Fruit fly (Drosophila melanogaster): ENCODE results near the gene Ulp1.

Gene Ulp1

dm6 chrX:19201630-19202029 lies 6.4 kb downstream of the Ulp1 start, which contains the start of gene CG7990 (continued):
- TF ChIP-seq Bteb2 (GFP tag; optimal IDR thresholded peaks at IDR 0.05) (no peak), Chrac-16 (GFP tag; optimal IDR thresholded peaks at IDR 0.05) (no peak), Taf1 (GFP tag; IDR thresholded peaks at IDR 0.05) (no peak), Vsx1 (GFP tag; optimal IDR thresholded peaks at IDR 0.05) (no peak), zf30C (GFP tag; optimal IDR thresholded peaks at IDR 0.05) (no peak), CG10267 (tag; optimal IDR thresholded peaks at IDR 0.05) (no peak), CG31365 (tag; optimal IDR thresholded peaks at IDR 0.05) (no peak), lola (GFP tag; optimal IDR thresholded peaks at IDR 0.05) (no peak), C15 (GFP tag; IDR thresholded peaks at IDR 0.05) (no peak), unc-4 (GFP tag; IDR thresholded peaks at IDR 0.05; ENCODE audit: partially characterized antibody) (0 out of 2 replicates have a peak, but pooled peaks have one; percentile 24), lilli (GFP tag; optimal IDR thresholded peaks at IDR 0.05) (no peak), B-H2 (GFP tag; optimal IDR thresholded peaks at IDR 0.05) (no peak), Ravus (GFP tag; IDR thresholded peaks at IDR 0.05) (no peak), Xbp1 (GFP tag; optimal IDR thresholded peaks at IDR 0.05) (no peak), wek (GFP tag; optimal IDR thresholded peaks at IDR 0.05) (no peak), Med (GFP tag) (peak; percentile 73), twi (tag; optimal IDR thresholded peaks at IDR 0.05) (no peak), CG13624 (GFP tag; optimal IDR thresholded peaks at IDR 0.05) (no peak), CG12071 (GFP tag; optimal IDR thresholded peaks at IDR 0.05) (no peak), CG4282 (GFP tag; optimal IDR thresholded peaks at IDR 0.05) (no peak), D19B (GFP tag; optimal IDR thresholded peaks at IDR 0.05) (no peak), MESR4 (GFP tag; optimal IDR thresholded peaks at IDR 0.05) (peak; percentile 2), kah (GFP tag; optimal IDR thresholded peaks at IDR 0.05) (no peak), CG15514 (GFP tag; optimal IDR thresholded peaks at IDR 0.05) (peak; percentile 56), slp2 (GFP tag; optimal IDR thresholded peaks at IDR 0.05) (no peak), nerfin-2 (GFP tag; IDR thresholded peaks at IDR 0.05; ENCODE audit: partially characterized antibody) (no peak), CG2678 (tag; optimal IDR thresholded peaks at IDR 0.05) (no peak), Hey (tag; optimal IDR thresholded peaks at IDR 0.05) (no peak), crc (GFP tag; optimal IDR thresholded peaks at IDR 0.05) (no peak), Ada2b (GFP tag; IDR thresholded peaks at IDR 0.05) (no peak), vvl (GFP tag; IDR thresholded peaks at IDR 0.05) (no peak; the same call in 1 of the 2 replicates), ewg (GFP tag; optimal IDR thresholded peaks at IDR 0.05) (peak; percentile 86), cato (GFP tag; optimal IDR thresholded peaks at IDR 0.05; ENCODE audit: borderline replicate concordance) (no peak), H2.0 (GFP tag; IDR thresholded peaks at IDR 0.05) (no peak), seq (GFP tag; IDR thresholded peaks at IDR 0.05) (no peak), dysf (GFP tag; IDR thresholded peaks at IDR 0.05) (no peak), CG18011 (GFP tag; optimal IDR thresholded peaks at IDR 0.05) (peak; percentile 71), Gsc (GFP tag; IDR thresholded peaks at IDR 0.05) (no peak), CG9932 (GFP tag; IDR thresholded peaks at IDR 0.05) (no peak), CG13894 (tag; optimal IDR thresholded peaks at IDR 0.05) (no peak), CG10654 (GFP tag; optimal IDR thresholded peaks at IDR 0.05) (no peak), CG9817 (tag; optimal IDR thresholded peaks at IDR 0.05) (no peak), CG12744 (GFP tag; optimal IDR thresholded peaks at IDR 0.05) (no peak), Dip2 (GFP tag; IDR thresholded peaks at IDR 0.05) (no peak), fd64A (GFP tag; optimal IDR thresholded peaks at IDR 0.05) (no peak), klu (GFP tag; IDR thresholded peaks at IDR 0.05) (no peak), CG43689 (GFP tag; IDR thresholded peaks at IDR 0.05) (no peak), CG3838 (GFP tag; optimal IDR thresholded peaks at IDR 0.05) (no peak), jing (GFP tag; optimal IDR thresholded peaks at IDR 0.05) (no peak), lab (GFP tag; optimal IDR thresholded peaks at IDR 0.05) (no peak), dimm (GFP tag; IDR thresholded peaks at IDR 0.05) (no peak), CG3726 (GFP tag; IDR thresholded peaks at IDR 0.05) (no peak)

Measured in whole organism, embryonic.